Fruit fly (Drosophila melanogaster) whole organism, embryonic: ENCODE measurements around the gene CG45049.
A peak's percentile ranks its signal among the peaks of the same experiment; 100 is the strongest.

Experiments
- Ada2b ChIP-seq: fragments of 200-800 bp; sonication (Bioruptor generic); IDR thresholded peaks from 2 replicates; pipeline ENCODE4 v1.3.6; 2022; ENCODE audit warnings: missing biosample characterization, missing genetic modification characterization
- B-H2 ChIP-seq: fragments of 200-800 bp; sonication (Bioruptor generic); optimal IDR thresholded peaks from 2 replicates; lab custom pipeline; 2018; ENCODE audit warnings: missing biosample characterization, mild to moderate bottlenecking, missing genetic modification characterization
- CG10431 ChIP-seq: fragments of 200-800 bp; sonication (Bioruptor generic); optimal IDR thresholded peaks from 3 replicates; lab custom pipeline; 2018; ENCODE audit warnings: missing biosample characterization, mild to moderate bottlenecking, missing genetic modification characterization
- CG10959 ChIP-seq: fragments of 200-800 bp; sonication (Bioruptor generic); IDR thresholded peaks from 2 replicates; pipeline ENCODE4 v1.3.6; 2022; ENCODE audit warnings: missing biosample characterization, missing genetic modification characterization
- CG11247 ChIP-seq: fragments of 200-800 bp; sonication (Bioruptor generic); IDR thresholded peaks from 2 replicates; pipeline ENCODE4 v1.3.6; 2022; ENCODE audit warnings: missing biosample characterization, missing genetic modification characterization
- CG13296 ChIP-seq: fragments of 200-800 bp; sonication (Bioruptor generic); optimal IDR thresholded peaks from 3 replicates; lab custom pipeline; 2018; ENCODE audit warnings: missing biosample characterization, mild to moderate bottlenecking, missing genetic modification characterization
- CG13775 ChIP-seq: fragments of 200-800 bp; sonication (Bioruptor generic); optimal IDR thresholded peaks from 3 replicates; lab custom pipeline; 2017; ENCODE audit warnings: missing biosample characterization, mild to moderate bottlenecking, missing genetic modification characterization
- CG15269 ChIP-seq: fragments of 200-800 bp; sonication (Bioruptor generic); optimal IDR thresholded peaks from 2 replicates; lab custom pipeline; 2018; ENCODE audit warnings: missing biosample characterization, mild to moderate bottlenecking, missing genetic modification characterization, moderate library complexity
- CG16779 ChIP-seq: fragments of 200-800 bp; sonication (Bioruptor generic); IDR thresholded peaks from 2 replicates; pipeline ENCODE4 v1.3.6; 2022; ENCODE audit warnings: missing biosample characterization, missing genetic modification characterization
- CG18764 ChIP-seq: fragments of 200-800 bp; sonication (Bioruptor generic); optimal IDR thresholded peaks from 3 replicates; lab custom pipeline; 2016; ENCODE audit warnings: missing biosample characterization, missing genetic modification characterization
- CG2129 ChIP-seq: fragments of 200-800 bp; sonication (Bioruptor generic); IDR thresholded peaks from 2 replicates; pipeline ENCODE4 v1.3.6; 2022; ENCODE audit warnings: missing biosample characterization, missing genetic modification characterization; ENCODE audit not compliant: partially characterized antibody
- CG31388 ChIP-seq: fragments of 200-800 bp; sonication (Bioruptor generic); optimal IDR thresholded peaks from 2 replicates; lab custom pipeline; 2016; ENCODE audit warnings: missing biosample characterization, missing genetic modification characterization
- CG33557 ChIP-seq: fragments of 200-800 bp; sonication (Bioruptor generic); optimal IDR thresholded peaks from 2 replicates; lab custom pipeline; 2019; ENCODE audit warnings: missing biosample characterization, mild to moderate bottlenecking, missing genetic modification characterization, moderate library complexity
- CG3838 ChIP-seq: fragments of 200-800 bp; sonication (Bioruptor generic); optimal IDR thresholded peaks from 3 replicates; lab custom pipeline; 2016; ENCODE audit warnings: missing biosample characterization, missing genetic modification characterization
- CG43689 ChIP-seq: fragments of 200-800 bp; sonication (Bioruptor generic); IDR thresholded peaks from 2 replicates; pipeline ENCODE4 v1.3.6; 2022; ENCODE audit warnings: missing biosample characterization, missing genetic modification characterization
- CG6272 ChIP-seq: fragments of 200-800 bp; sonication (Bioruptor generic); IDR thresholded peaks from 2 replicates; pipeline ENCODE4 v1.3.6; 2022; ENCODE audit warnings: missing biosample characterization, missing genetic modification characterization
- CG8924 ChIP-seq: fragments of 200-800 bp; optimal IDR thresholded peaks from 3 replicates; lab custom pipeline; 2019; ENCODE audit warnings: missing biosample characterization, mild to moderate bottlenecking, missing genetic modification characterization, moderate library complexity
- CHES-1-like ChIP-seq: fragments of 200-800 bp; sonication (Bioruptor generic); optimal IDR thresholded peaks from 2 replicates; lab custom pipeline; 2016; ENCODE audit warnings: missing biosample characterization, missing genetic modification characterization
- Camta ChIP-seq: fragments of 200-800 bp; sonication (Bioruptor generic); optimal IDR thresholded peaks from 2 replicates; lab custom pipeline; 2016; ENCODE audit warnings: missing biosample characterization, missing genetic modification characterization
- Dbx ChIP-seq: fragments of 200-800 bp; sonication (Bioruptor generic); IDR thresholded peaks from 3 replicates; pipeline ENCODE4 v1.3.6; 2022; ENCODE audit warnings: missing biosample characterization, missing genetic modification characterization
- E2f1 ChIP-seq: fragments of 200-800 bp; sonication (Bioruptor generic); IDR thresholded peaks from 2 replicates; pipeline ENCODE4 v1.3.6; 2022; ENCODE audit warnings: missing biosample characterization, missing genetic modification characterization
- ERR ChIP-seq: fragments of 200-800 bp; sonication (Bioruptor generic); optimal IDR thresholded peaks from 2 replicates; lab custom pipeline; 2016; ENCODE audit warnings: missing biosample characterization, missing genetic modification characterization
- Eip74EF ChIP-seq, 2 experiments: fragments of 200-800 bp in 1 of 2; fragments of >200 bp in 1 of 2; sonication (Bioruptor generic) in 1 of 2; optimal IDR thresholded peaks; 2 replicates each; lab custom pipeline; 2017 to 2019; ENCODE audit warnings: missing biosample characterization in 2 of 2, missing genetic modification characterization in 2 of 2, mild to moderate bottlenecking in 1 of 2, moderate library complexity in 1 of 2
- Ets65A ChIP-seq: fragments of 200-800 bp; sonication (Bioruptor generic); peaks from one replicate; lab custom pipeline; 2016; ENCODE audit warnings: missing biosample characterization, missing genetic modification characterization
- Gsc ChIP-seq: fragments of 200-800 bp; sonication (Bioruptor generic); IDR thresholded peaks from 2 replicates; pipeline ENCODE4 v1.3.6; 2022; ENCODE audit warnings: missing biosample characterization, missing genetic modification characterization
- HLH4C ChIP-seq: fragments of 200-800 bp; sonication (Bioruptor generic); IDR thresholded peaks from 3 replicates; pipeline ENCODE4 v1.3.6; 2022; ENCODE audit warnings: missing biosample characterization, missing genetic modification characterization; ENCODE audit not compliant: partially characterized antibody
- Med ChIP-seq: fragments of 200-800 bp; sonication (Bioruptor generic); peaks from one replicate; lab custom pipeline; 2016; ENCODE audit warnings: missing biosample characterization, missing genetic modification characterization, mild to moderate bottlenecking, inconsistent platforms, moderate library complexity
- NC2α ChIP-seq: fragments of 200-800 bp; sonication (Bioruptor generic); optimal IDR thresholded peaks from 2 replicates; lab custom pipeline; 2016; ENCODE audit warnings: missing biosample characterization, missing genetic modification characterization
- Ravus ChIP-seq: fragments of 200-800 bp; sonication (Bioruptor generic); IDR thresholded peaks from 2 replicates; pipeline ENCODE4 v1.3.6; 2022; ENCODE audit warnings: missing biosample characterization, missing genetic modification characterization
- ase ChIP-seq: fragments of 200-800 bp; sonication (Bioruptor generic); IDR thresholded peaks from 3 replicates; pipeline ENCODE4 v1.3.6; 2022; ENCODE audit warnings: missing biosample characterization, missing genetic modification characterization
- cas ChIP-seq: fragments of 200-800 bp; sonication (Bioruptor generic); IDR thresholded peaks from 2 replicates; pipeline ENCODE4 v1.3.6; 2022; ENCODE audit warnings: missing biosample characterization, missing genetic modification characterization
- crp ChIP-seq, 2 experiments: fragments of 200-800 bp; sonication (Bioruptor generic); optimal IDR thresholded peaks; 2 replicates in 1 of 2; 3 replicates in 1 of 2; lab custom pipeline; 2017; ENCODE audit warnings: missing biosample characterization in 2 of 2, missing genetic modification characterization in 2 of 2, mild to moderate bottlenecking in 1 of 2, moderate library complexity in 1 of 2
- disco-r ChIP-seq: fragments of 200-800 bp; sonication (Bioruptor generic); optimal IDR thresholded peaks from 2 replicates; lab custom pipeline; 2016; ENCODE audit warnings: missing biosample characterization, missing genetic modification characterization
- dpn ChIP-seq, 2 experiments: fragments of 200-800 bp; sonication (Bioruptor generic); optimal IDR thresholded peaks; 3 replicates each; lab custom pipeline; 2016; ENCODE audit warnings: missing biosample characterization in 2 of 2, missing genetic modification characterization in 2 of 2
- dysf ChIP-seq: fragments of 200-800 bp; sonication (Bioruptor generic); IDR thresholded peaks from 3 replicates; pipeline ENCODE4 v1.3.6; 2022; ENCODE audit warnings: missing biosample characterization, missing genetic modification characterization
- gcm ChIP-seq: fragments of 200-800 bp; sonication (Bioruptor generic); optimal IDR thresholded peaks from 2 replicates; lab custom pipeline; 2019; ENCODE audit warnings: missing biosample characterization, mild to moderate bottlenecking, missing genetic modification characterization, moderate library complexity
- gt ChIP-seq: fragments of 200-800 bp; sonication (Bioruptor generic); IDR thresholded peaks from 2 replicates; pipeline ENCODE4 v1.3.6; 2022; ENCODE audit warnings: missing biosample characterization, missing genetic modification characterization
- h ChIP-seq: fragments of >200 bp; optimal IDR thresholded peaks from 2 replicates; lab custom pipeline; 2017
- jigr1 ChIP-seq: fragments of 200-800 bp; sonication (Bioruptor generic); IDR thresholded peaks from 3 replicates; pipeline ENCODE4 v1.3.6; 2022; ENCODE audit warnings: missing biosample characterization, missing genetic modification characterization
- kay ChIP-seq: fragments of 200-800 bp; sonication (Bioruptor generic); optimal IDR thresholded peaks from 2 replicates; lab custom pipeline; 2016; ENCODE audit warnings: missing biosample characterization, missing genetic modification characterization
- nmo ChIP-seq: fragments of 200-800 bp; sonication (Bioruptor generic); optimal IDR thresholded peaks from 2 replicates; lab custom pipeline; 2018; ENCODE audit warnings: missing biosample characterization, mild to moderate bottlenecking, missing genetic modification characterization, moderate library complexity
- oc ChIP-seq: fragments of 200-800 bp; sonication (Bioruptor generic); optimal IDR thresholded peaks from 2 replicates; lab custom pipeline; 2018; ENCODE audit warnings: missing biosample characterization, mild to moderate bottlenecking, missing genetic modification characterization, moderate library complexity
- onecut ChIP-seq: fragments of 200-800 bp; sonication (Bioruptor generic); IDR thresholded peaks from 2 replicates; pipeline ENCODE4 v1.3.6; 2022; ENCODE audit warnings: missing biosample characterization, missing genetic modification characterization
- slbo ChIP-seq: fragments of 200-800 bp; sonication (Bioruptor generic); IDR thresholded peaks from 2 replicates; pipeline ENCODE4 v1.3.6; 2022; ENCODE audit warnings: missing biosample characterization, missing genetic modification characterization
- sna ChIP-seq: fragments of 200-800 bp; sonication (Bioruptor generic); IDR thresholded peaks from 2 replicates; pipeline ENCODE4 v1.3.6; 2022; ENCODE audit warnings: missing biosample characterization, missing genetic modification characterization; ENCODE audit not compliant: partially characterized antibody
- sqz ChIP-seq: fragments of 200-800 bp; sonication (Bioruptor generic); optimal IDR thresholded peaks from 3 replicates; lab custom pipeline; 2018; ENCODE audit warnings: missing biosample characterization, mild to moderate bottlenecking, missing genetic modification characterization
- stc ChIP-seq: fragments of 200-800 bp; sonication (Bioruptor generic); IDR thresholded peaks from 2 replicates; pipeline ENCODE4 v1.3.6; 2022; ENCODE audit warnings: missing biosample characterization, missing genetic modification characterization
- tgo ChIP-seq: fragments of 200-800 bp; sonication (Bioruptor generic); IDR thresholded peaks from 3 replicates; pipeline ENCODE4 v1.3.6; 2022; ENCODE audit warnings: missing biosample characterization, missing genetic modification characterization
- trh ChIP-seq: fragments of 200-800 bp; sonication (Bioruptor generic); optimal IDR thresholded peaks from 2 replicates; lab custom pipeline; 2016; ENCODE audit warnings: missing biosample characterization, missing genetic modification characterization
- tup ChIP-seq: fragments of 200-800 bp; sonication (Bioruptor generic); optimal IDR thresholded peaks from 2 replicates; lab custom pipeline; 2016; ENCODE audit warnings: missing biosample characterization, mild to moderate bottlenecking, missing genetic modification characterization, moderate library complexity
- zen2 ChIP-seq: fragments of 200-800 bp; sonication (Bioruptor generic); IDR thresholded peaks from 3 replicates; pipeline ENCODE4 v1.3.6; 2022; ENCODE audit warnings: missing biosample characterization, missing genetic modification characterization; ENCODE audit not compliant: partially characterized antibody

Gene CG45049

dm6 chr3R:22686336-22686874 lies 40.4 kb upstream of the CG45049 start, which contains the start of the genes Gclm and CG17625 (continued):
- TF ChIP-seq Ravus (no peak), CG10431 (GFP tag; lab: Kevin White, UChicago) (no peak), tup (GFP tag; lab: Kevin White, UChicago) (no peak), jigr1 (GFP tag; lab: Robert Waterston, UW) (peak; percentile 37; the same call in 1 of the 3 replicates), stc (GFP tag; lab: Robert Waterston, UW) (no peak), CHES-1-like (GFP tag; lab: Kevin White, UChicago) (peak; percentile 66), Dbx (GFP tag; lab: Robert Waterston, UW) (peak; percentile 85), NC2α (GFP tag; lab: Kevin White, UChicago) (no peak), slbo (GFP tag; lab: Robert Waterston, UW) (peak; percentile 77), zen2 (GFP tag; lab: Robert Waterston, UW) (peak; percentile 65), B-H2 (peak; percentile 50), sqz (GFP tag; lab: Kevin White, UChicago) (no peak), trh (GFP tag; lab: Kevin White, UChicago) (no peak), kay (GFP tag; lab: Kevin White, UChicago) (peak; percentile 41), h (no peak), CG33557 (GFP tag; lab: Kevin White, UChicago) (peak; percentile 50), CG16779 (no peak; the same call in 1 of the 2 replicates), Ada2b (GFP tag; lab: Robert Waterston, UW) (peak; percentile 43), disco-r (GFP tag; lab: Kevin White, UChicago) (no peak), CG15269 (tag; lab: Kevin White, UChicago) (peak; percentile 60), CG18764 (GFP tag; lab: Kevin White, UChicago) (peak; percentile 35), Eip74EF (GFP tag; optimal IDR thresholded peaks at IDR 0.05; lab: Kevin White, UChicago) (peak in 1 of 2 experiments; percentile 44), CG2129 (peak; percentile 49; the same call in 1 of the 2 replicates), E2f1 (GFP tag; lab: Robert Waterston, UW) (peak; percentile 57), CG10959 (peak; percentile 27; the same call in 1 of the 2 replicates), Camta (GFP tag; lab: Kevin White, UChicago) (no peak), onecut (no peak), CG11247 (GFP tag; lab: Robert Waterston, UW) (no peak), oc (tag; lab: Kevin White, UChicago) (peak; percentile 3), Gsc (GFP tag; lab: Robert Waterston, UW) (no peak), CG3838 (GFP tag; lab: Kevin White, UChicago) (no peak), ase (peak; percentile 33; the same call in 1 of the 3 replicates), tgo (GFP tag; lab: Robert Waterston, UW) (peak; percentile 50), crp (GFP tag; optimal IDR thresholded peaks at IDR 0.05; lab: Kevin White, UChicago) (peak in 1 of 2 experiments; percentile 14), gt (no peak), CG31388 (GFP tag; lab: Kevin White, UChicago) (no peak), CG13296 (GFP tag; lab: Kevin White, UChicago) (peak; percentile 76), sna (GFP tag; lab: Robert Waterston, UW) (peak; percentile 69; the same call in 1 of the 2 replicates), CG6272 (GFP tag; lab: Robert Waterston, UW) (peak; percentile 58; the same call in 1 of the 2 replicates), nmo (peak; percentile 70), CG43689 (GFP tag; lab: Robert Waterston, UW) (no peak), dpn (GFP tag; optimal IDR thresholded peaks at IDR 0.05; lab: Kevin White, UChicago) (peak; percentile 21 to 55), gcm (peak; percentile 57), HLH4C (GFP tag; lab: Robert Waterston, UW) (peak; percentile 73), Med (GFP tag; lab: Kevin White, UChicago) (peak; percentile 92), dysf (peak; percentile 56; the same call in 2 of the 3 replicates), Ets65A (GFP tag; lab: Kevin White, UChicago) (peak; percentile 69), CG13775 (GFP tag; lab: Kevin White, UChicago) (peak; percentile 28), cas (no peak), CG8924 (tag; lab: Kevin White, UChicago) (peak; percentile 67), ERR (GFP tag; lab: Kevin White, UChicago) (peak; percentile 42)
